Worm (Caenorhabditis elegans): ENCODE measurements around the gene ced-5.
A peak's percentile ranks its signal among the peaks of the same experiment; 100 is the strongest.

ced-5 gene

DNA sequence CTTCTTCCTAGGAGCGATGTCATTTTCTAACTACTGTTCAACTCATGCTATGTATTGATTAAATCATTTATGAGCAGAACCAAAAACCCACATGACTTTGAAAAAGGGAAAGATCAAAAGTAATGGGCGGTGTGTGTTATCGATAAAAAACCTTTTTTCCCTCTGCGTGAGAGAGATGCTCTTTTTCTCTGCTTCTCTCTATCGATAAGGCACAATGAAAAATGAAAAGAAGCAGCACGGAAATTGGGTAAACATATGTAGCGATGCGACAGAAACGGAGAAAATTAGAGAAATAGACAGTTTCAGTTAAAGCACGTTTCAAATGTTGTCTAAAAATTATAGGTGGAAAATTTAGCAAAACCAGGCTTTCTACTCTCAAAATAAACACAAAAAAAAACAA is 18.4 kb downstream of the ced-5 start (continued):
- TF ChIP-seq hlh-30 (tag; optimal IDR thresholded peaks at IDR 0.05; ENCODE audit: insufficient read depth) (peak; percentile 87), set-16 (GFP tag; IDR thresholded peaks at IDR 0.05) (no peak), R02D3.7 (tag; optimal IDR thresholded peaks at IDR 0.05) (no peak), ceh-32 (tag; optimal IDR thresholded peaks at IDR 0.05; ENCODE audit: poor library complexity) (no peak), T20F7.1 (GFP tag; optimal IDR thresholded peaks at IDR 0.05) (peak; percentile 23), ztf-7 (tag; optimal IDR thresholded peaks at IDR 0.05) (no peak), hmg-1.1 (GFP tag; IDR thresholded peaks at IDR 0.05) (peak; percentile 30; the same call in 1 of the 2 replicates), fkh-10 (GFP tag; optimal IDR thresholded peaks at IDR 0.05) (no peak), zag-1 (tag; optimal IDR thresholded peaks at IDR 0.05) (no peak), skn-1 (tag; optimal IDR thresholded peaks at IDR 0.05) (no peak), unc-130 (GFP tag; optimal IDR thresholded peaks at IDR 0.05) (no peak), zfp-2 (tag; optimal IDR thresholded peaks at IDR 0.05) (no peak)

DNA sequence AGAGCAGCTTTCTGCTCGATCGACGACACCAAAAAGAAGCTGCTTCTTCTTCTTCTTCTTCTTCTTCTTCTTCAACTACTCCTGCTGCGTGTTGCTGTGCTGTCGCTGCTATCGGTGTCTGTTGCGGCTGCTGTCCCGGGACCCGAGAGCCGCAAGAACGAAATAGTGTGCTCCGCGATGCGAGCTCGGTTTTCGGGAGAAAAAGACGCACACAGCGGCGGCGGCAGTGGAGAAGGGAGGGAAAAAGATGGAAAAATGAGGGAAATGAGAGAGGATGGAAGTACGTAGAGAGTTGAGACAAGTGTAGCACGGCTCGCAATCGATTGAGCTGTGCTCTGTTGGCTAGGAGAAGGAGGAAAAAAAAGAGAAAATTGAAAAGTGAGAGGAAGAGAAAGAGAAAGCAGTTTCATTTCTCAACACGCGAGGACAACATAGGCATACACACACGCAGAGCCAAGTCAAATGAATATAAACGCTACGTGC is 19.9 kb downstream of the ced-5 start:
- TF ChIP-seq dmd-6 (GFP tag; IDR thresholded peaks at IDR 0.05) (peak; percentile 41), egl-43 (GFP tag; IDR thresholded peaks at IDR 0.05) (peak; percentile 79), tra-1 (GFP tag; IDR thresholded peaks at IDR 0.05) (0 out of 2 replicates have a peak, but pooled peaks have one; percentile 14), daf-16 (GFP tag; optimal IDR thresholded peaks at IDR 0.05) (peak in 1 of 2 experiments; percentile 59), daf-16 (tag; optimal IDR thresholded peaks at IDR 0.05) (peak; percentile 27), F37D6.2 (tag; optimal IDR thresholded peaks at IDR 0.05) (peak; percentile 62), set-16 (GFP tag; IDR thresholded peaks at IDR 0.05) (peak; percentile 93), aly-2 (tag; optimal IDR thresholded peaks at IDR 0.05) (no peak), lir-3 (tag; optimal IDR thresholded peaks at IDR 0.05) (no peak), hlh-30 (tag; optimal IDR thresholded peaks at IDR 0.05; ENCODE audit: insufficient read depth) (peak; percentile 41), lsy-2 (tag; optimal IDR thresholded peaks at IDR 0.05) (peak; percentile 17 to 37), fkh-10 (GFP tag; optimal IDR thresholded peaks at IDR 0.05) (peak; percentile 47), madf-9 (GFP tag; conservative IDR thresholded peaks at IDR 0.05) (0 out of 2 replicates have a peak, but pooled peaks have one; percentile 40), rbr-2 (tag; optimal IDR thresholded peaks at IDR 0.05) (peak; percentile 74), aha-1 (tag) (peak; percentile 83), hlh-11 (tag; optimal IDR thresholded peaks at IDR 0.05) (peak; percentile 73), F26F4.8 (GFP tag; conservative IDR thresholded peaks at IDR 0.05) (no peak), zip-2 (tag; optimal IDR thresholded peaks at IDR 0.05) (no peak), Y5F2A.4 (GFP tag; optimal IDR thresholded peaks at IDR 0.05) (no peak), pqm-1 (tag; optimal IDR thresholded peaks at IDR 0.05) (peak; percentile 0), unc-62 (GFP tag; optimal IDR thresholded peaks at IDR 0.05 in 1 of 2) (peak in 1 of 2 experiments; percentile 82), unc-62 (tag; optimal IDR thresholded peaks at IDR 0.05) (no peak), nhr-11 (tag; optimal IDR thresholded peaks at IDR 0.05) (peak; percentile 90), lin-13 (GFP tag; optimal IDR thresholded peaks at IDR 0.05) (peak; percentile 35), nhr-41 (GFP tag; IDR thresholded peaks at IDR 0.05) (no peak), ctbp-1 (GFP tag; IDR thresholded peaks at IDR 0.05) (peak; percentile 78), nhr-77 (tag; optimal IDR thresholded peaks at IDR 0.05) (peak; percentile 35), mep-1 (tag; optimal IDR thresholded peaks at IDR 0.05) (peak; percentile 74), arid-1 (GFP tag; conservative IDR thresholded peaks at IDR 0.05) (no peak), ZK337.2 (GFP tag; IDR thresholded peaks at IDR 0.05) (no peak), vab-7 (GFP tag; IDR thresholded peaks at IDR 0.05) (0 out of 2 replicates have a peak, but pooled peaks have one; percentile 12), ceh-28 (tag; optimal IDR thresholded peaks at IDR 0.05) (peak; percentile 70), mdl-1 (tag; optimal IDR thresholded peaks at IDR 0.05) (peak; percentile 32 to 54), hmg-1.1 (GFP tag; IDR thresholded peaks at IDR 0.05) (peak; percentile 71), hif-1 (tag; optimal IDR thresholded peaks at IDR 0.05) (peak in 1 of 2 experiments; percentile 28), snpc-1.2 (GFP tag; IDR thresholded peaks at IDR 0.05) (0 out of 2 replicates have a peak, but pooled peaks have one; percentile 28), T20F7.1 (GFP tag; optimal IDR thresholded peaks at IDR 0.05) (no peak), nhr-28 (tag; optimal IDR thresholded peaks at IDR 0.05) (peak; percentile 7), nhr-76 (tag; optimal IDR thresholded peaks at IDR 0.05) (no peak), spr-1 (tag; optimal IDR thresholded peaks at IDR 0.05) (peak; percentile 3)

All from whole organism, L4 larva.